Fruit fly (Drosophila melanogaster) whole organism, adult: Measurements from ENCODE around the gene CG32483.
A peak's percentile ranks its signal among the peaks of the same experiment; 100 is the strongest.

Experiments used
- CG11617 ChIP-seq: fragments of 200-800 bp; sonication (Bioruptor generic); optimal IDR thresholded peaks from 2 replicates; lab custom pipeline; 2017; ENCODE audit warnings: mild to moderate bottlenecking, missing biosample characterization, missing genetic modification reagents, missing genetic modification characterization
- CG12768 ChIP-seq: fragments of 200-800 bp; sonication (Bioruptor generic); optimal IDR thresholded peaks from 2 replicates; lab custom pipeline; 2017; ENCODE audit warnings: missing biosample characterization, missing genetic modification characterization, mild to moderate bottlenecking, moderate library complexity, missing genetic modification reagents
- CG14711 ChIP-seq: fragments of 200-800 bp; sonication (Bioruptor generic); optimal IDR thresholded peaks from 2 replicates; lab custom pipeline; 2018; ENCODE audit warnings: missing biosample characterization, mild to moderate bottlenecking, missing genetic modification characterization, moderate library complexity
- CG1620 ChIP-seq: fragments of 200-800 bp; sonication (Bioruptor generic); optimal IDR thresholded peaks from 2 replicates; lab custom pipeline; 2016; ENCODE audit warnings: missing biosample characterization, missing genetic modification characterization
- CG33017 ChIP-seq: fragments of 200-800 bp; sonication (Bioruptor generic); optimal IDR thresholded peaks from 2 replicates; lab custom pipeline; 2018; ENCODE audit warnings: missing biosample characterization, mild to moderate bottlenecking, missing genetic modification characterization, moderate library complexity
- CG7045 ChIP-seq: fragments of 200-800 bp; sonication (Bioruptor generic); optimal IDR thresholded peaks from 2 replicates; lab custom pipeline; 2017; ENCODE audit warnings: missing biosample characterization, mild to moderate bottlenecking, missing genetic modification characterization
- CG7101 ChIP-seq: fragments of 200-800 bp; sonication (Bioruptor generic); optimal IDR thresholded peaks from 2 replicates; lab custom pipeline; 2018; ENCODE audit warnings: missing biosample characterization, mild to moderate bottlenecking, missing genetic modification characterization, moderate library complexity
- Clk ChIP-seq: fragments of 200-800 bp; sonication (Bioruptor generic); optimal IDR thresholded peaks from 2 replicates; lab custom pipeline; 2017; ENCODE audit warnings: missing biosample characterization, missing genetic modification characterization
- Crg-1 ChIP-seq: fragments of 200-800 bp; sonication (Bioruptor generic); optimal IDR thresholded peaks from 2 replicates; lab custom pipeline; 2016; ENCODE audit warnings: missing biosample characterization, missing genetic modification characterization
- Hr96 ChIP-seq: fragments of 200-800 bp; sonication (Bioruptor generic); optimal IDR thresholded peaks from 2 replicates; lab custom pipeline; 2016; ENCODE audit warnings: missing biosample characterization, missing genetic modification characterization
- Mnt ChIP-seq: fragments of 200-800 bp; sonication (Bioruptor generic); optimal IDR thresholded peaks from 2 replicates; lab custom pipeline; 2016; ENCODE audit warnings: missing biosample characterization, mild to moderate bottlenecking, missing genetic modification characterization
- bab1 ChIP-seq: fragments of 200-800 bp; sonication (Bioruptor generic); optimal IDR thresholded peaks from 3 replicates; lab custom pipeline; 2019; ENCODE audit warnings: missing biosample characterization, mild to moderate bottlenecking, missing genetic modification characterization, moderate library complexity
- cic ChIP-seq: fragments of 200-800 bp; sonication (Bioruptor generic); optimal IDR thresholded peaks from 2 replicates; lab custom pipeline; 2017; ENCODE audit warnings: missing biosample characterization, mild to moderate bottlenecking, missing genetic modification characterization, moderate library complexity
- cnc ChIP-seq, 2 experiments: fragments of >200 bp; optimal IDR thresholded peaks; 2 replicates each; lab custom pipeline; 2017
- kay ChIP-seq: fragments of 200-800 bp; sonication (Bioruptor generic); peaks from one replicate; lab custom pipeline; 2016; ENCODE audit warnings: missing biosample characterization, missing genetic modification characterization, borderline replicate concordance
- ovo ChIP-seq: fragments of 200-800 bp; sonication (Bioruptor generic); optimal IDR thresholded peaks from 2 replicates; lab custom pipeline; 2016; ENCODE audit warnings: missing biosample characterization, missing genetic modification characterization
- pad ChIP-seq: fragments of 200-800 bp; sonication (Bioruptor generic); optimal IDR thresholded peaks from 3 replicates; lab custom pipeline; 2017; ENCODE audit warnings: missing biosample characterization, missing genetic modification characterization, mild to moderate bottlenecking, moderate library complexity, missing genetic modification reagents
- tj ChIP-seq: fragments of 200-800 bp; sonication (Bioruptor generic); optimal IDR thresholded peaks from 3 replicates; lab custom pipeline; 2017; ENCODE audit warnings: missing biosample characterization, mild to moderate bottlenecking, missing genetic modification characterization, moderate library complexity
- toe ChIP-seq: fragments of 200-800 bp; sonication (Bioruptor generic); optimal IDR thresholded peaks from 2 replicates; lab custom pipeline; 2016; ENCODE audit warnings: missing biosample characterization, missing genetic modification characterization

The CG32483 gene

DNA sequence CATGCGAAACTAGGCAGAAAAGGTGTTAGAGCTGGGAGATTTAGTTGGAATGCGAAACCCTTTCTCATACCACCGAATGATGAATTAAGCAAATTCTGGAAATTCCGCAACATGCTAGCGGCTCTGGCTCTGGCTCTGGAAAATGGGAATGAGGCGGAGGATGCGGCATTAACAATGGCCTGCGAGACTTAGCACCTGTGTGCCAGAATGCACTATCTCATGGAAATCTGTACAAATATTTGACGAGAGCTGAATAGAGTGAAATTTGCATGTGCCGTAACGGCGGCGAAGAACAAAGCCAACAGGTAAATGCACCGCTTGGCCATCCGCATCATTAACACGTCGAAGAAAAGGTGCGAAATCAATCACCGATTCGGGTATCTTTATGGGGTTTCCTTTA, 45.4 kb upstream of the CG32483 start:
- TF ChIP-seq cic (no peak), CG12768 (GFP tag; lab: Kevin White, UChicago) (no peak), CG14711 (tag; lab: Kevin White, UChicago) (no peak), cnc (optimal IDR thresholded peaks at IDR 0.05; lab: Kevin White, UChicago) (no peak), CG7045 (no peak), bab1 (GFP tag; lab: Kevin White, UChicago) (no peak), toe (no peak)

DNA sequence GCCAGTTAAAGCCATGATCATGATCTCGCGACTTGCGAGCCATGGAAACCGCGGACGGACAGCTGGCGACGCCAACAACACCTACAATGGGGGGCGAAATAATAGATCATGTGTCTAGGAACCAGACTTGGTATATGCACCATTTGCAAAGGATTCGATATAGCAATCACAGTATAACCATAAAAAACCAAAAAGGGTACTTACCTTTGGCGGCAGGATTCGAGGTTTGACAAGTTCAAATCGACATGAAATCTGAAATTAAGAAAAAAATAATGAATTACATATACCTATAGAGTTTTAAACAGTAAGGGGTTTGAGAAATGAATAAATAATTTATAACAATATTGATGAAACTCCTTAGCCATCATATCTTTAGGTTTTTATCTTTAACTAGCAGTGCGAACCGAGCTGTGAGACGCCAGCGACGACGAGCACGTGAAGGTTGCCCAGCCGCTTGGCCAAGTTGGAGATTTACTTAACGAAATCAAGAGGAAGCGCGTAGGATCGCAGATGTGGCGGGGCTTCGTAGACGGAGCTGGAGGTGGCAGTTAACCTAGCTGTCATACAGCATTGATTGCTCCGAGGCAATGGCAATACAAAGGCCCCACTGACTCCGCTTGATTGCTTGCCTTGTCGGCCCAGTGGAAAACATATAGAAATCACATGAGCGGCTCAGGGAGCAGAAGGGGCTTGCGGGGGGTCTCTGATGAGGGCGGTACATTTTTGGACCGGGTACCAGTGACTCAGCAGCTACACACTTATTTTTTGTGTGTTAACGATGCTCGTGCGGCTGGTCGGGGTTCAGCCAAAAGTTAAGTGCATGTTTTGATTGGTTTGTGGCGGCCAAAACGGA, 44.2 kb upstream of the CG32483 start:
- no peak for TF ChIP-seq ovo
- no peak for TF ChIP-seq CG7101
- no peak for TF ChIP-seq Hr96 (GFP tag; lab: Kevin White, UChicago)
- TF ChIP-seq CG14711 (tag; lab: Kevin White, UChicago): no peak
- no peak for TF ChIP-seq CG33017 (tag; lab: Kevin White, UChicago)
- no peak for TF ChIP-seq CG12768 (GFP tag; lab: Kevin White, UChicago)
- no peak for TF ChIP-seq cnc (optimal IDR thresholded peaks at IDR 0.05; lab: Kevin White, UChicago)
- no peak for TF ChIP-seq cic
- no peak for TF ChIP-seq Clk
- TF ChIP-seq CG1620 (GFP tag; lab: Kevin White, UChicago): no peak
- TF ChIP-seq pad (GFP tag; lab: Kevin White, UChicago): no peak
- no peak for TF ChIP-seq Crg-1 (GFP tag; lab: Kevin White, UChicago)

DNA sequence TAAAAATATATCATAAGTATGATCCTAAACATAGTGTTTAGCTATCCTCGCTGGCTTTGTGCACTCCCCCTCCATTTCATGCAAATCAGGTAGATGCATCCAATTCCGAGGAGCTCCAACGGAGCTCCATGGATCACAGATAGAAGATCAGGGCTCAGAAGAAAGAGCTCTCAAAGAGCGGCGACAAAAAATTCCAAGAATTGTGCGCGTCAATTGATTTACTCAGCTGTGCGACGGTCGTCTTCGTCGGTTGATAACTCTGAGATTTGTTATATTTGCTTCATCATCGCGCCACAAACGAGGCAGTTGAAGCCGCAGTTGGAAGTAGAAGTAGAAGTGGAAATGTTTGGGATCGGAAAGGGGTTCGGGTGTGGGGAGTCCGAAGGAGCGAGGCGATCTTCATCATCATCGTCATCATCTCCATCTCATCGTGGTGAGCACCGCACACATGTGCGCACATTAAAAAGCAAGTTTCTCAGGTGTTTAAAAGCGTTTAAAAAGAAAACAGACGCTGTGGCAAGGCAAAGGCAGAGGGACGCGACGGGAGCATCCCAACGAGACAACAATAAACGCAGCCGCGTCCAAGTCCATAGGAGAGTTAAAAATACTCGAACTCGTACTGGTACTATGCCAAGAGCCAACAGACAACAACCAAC, 43.4 kb upstream of the CG32483 start:
- no peak for TF ChIP-seq pad (GFP tag; lab: Kevin White, UChicago)
- no peak for TF ChIP-seq Crg-1 (GFP tag; lab: Kevin White, UChicago)
- TF ChIP-seq tj (GFP tag; lab: Kevin White, UChicago): no peak
- TF ChIP-seq CG1620 (GFP tag; lab: Kevin White, UChicago): no peak
- no peak for TF ChIP-seq CG11617
- TF ChIP-seq cnc (optimal IDR thresholded peaks at IDR 0.05; lab: Kevin White, UChicago): no peak
- TF ChIP-seq ovo: no peak

DNA sequence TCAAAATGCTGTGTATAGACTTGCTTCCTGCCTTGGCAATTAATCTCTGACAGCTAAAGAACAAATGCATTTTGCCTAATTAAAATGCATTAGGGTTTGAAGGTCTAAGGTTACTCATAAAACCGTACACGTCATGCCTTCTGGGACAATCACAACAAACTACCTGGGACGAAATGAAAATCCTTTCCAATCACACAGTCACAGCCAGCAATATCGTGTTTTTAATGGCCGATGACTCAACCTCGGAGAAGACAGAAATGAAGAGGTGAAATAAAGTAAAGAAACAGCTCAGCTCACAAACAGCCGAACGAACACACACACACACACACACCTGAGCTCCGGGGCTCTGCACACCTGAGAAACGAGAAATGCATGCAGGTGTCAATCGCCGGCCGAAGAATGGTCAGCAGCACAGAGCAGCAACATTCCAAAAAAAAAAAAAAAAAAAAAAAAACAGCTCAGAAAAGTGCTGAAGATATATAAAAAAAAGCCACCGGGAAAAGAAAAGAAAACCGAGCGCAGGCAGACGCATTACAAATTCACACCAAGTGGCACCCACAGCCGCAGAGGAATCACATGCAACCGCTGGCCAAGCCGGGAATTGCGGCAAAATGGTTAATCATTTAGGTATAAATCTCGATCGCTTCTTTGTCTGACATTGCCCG, 42.5 kb upstream of the CG32483 start:
- TF ChIP-seq tj (GFP tag; lab: Kevin White, UChicago) (peak; percentile 68), CG33017 (tag; lab: Kevin White, UChicago) (no peak)

DNA sequence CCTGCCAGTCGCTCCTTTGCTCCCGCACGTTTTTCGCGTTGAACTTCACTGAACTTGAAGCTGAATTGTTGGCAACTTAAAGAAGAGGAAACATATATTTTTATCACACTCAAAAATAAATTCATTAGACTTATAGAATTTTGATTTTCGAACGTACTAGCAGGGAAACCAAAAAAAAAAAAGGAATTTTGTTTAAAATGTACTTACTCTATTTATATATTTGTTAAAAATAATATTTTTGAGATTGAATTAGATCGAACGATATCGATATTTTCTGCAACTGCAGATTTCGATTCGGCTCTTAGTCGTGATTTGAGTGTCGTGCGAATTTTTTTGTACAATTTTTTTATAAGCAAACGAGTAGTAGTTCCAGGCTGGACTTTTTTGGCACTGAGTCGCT, 41.6 kb upstream of the CG32483 start:
- TF ChIP-seq kay (GFP tag; lab: Kevin White, UChicago) (peak; percentile 20), bab1 (GFP tag; lab: Kevin White, UChicago) (no peak)

DNA sequence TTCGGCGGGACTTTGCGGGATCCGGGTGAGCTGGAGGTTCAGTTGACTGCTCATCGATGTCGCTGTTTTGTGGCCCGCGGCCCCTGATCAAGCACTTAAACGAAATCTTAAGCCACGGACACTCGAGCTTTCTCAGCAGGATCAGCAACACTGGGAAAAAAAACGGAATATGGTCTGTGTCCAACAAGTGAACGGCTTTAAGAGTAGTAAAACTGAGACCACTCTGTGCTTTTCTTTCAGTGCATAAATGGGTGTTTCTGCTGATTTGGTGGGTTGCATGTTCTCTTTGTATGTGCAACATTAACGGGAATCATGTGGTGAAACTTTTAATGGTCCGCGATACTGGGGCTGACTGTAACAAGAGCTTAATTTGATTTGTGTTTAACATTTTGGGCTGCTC, 39.5 kb upstream of the CG32483 start:
- no peak for TF ChIP-seq bab1 (GFP tag; lab: Kevin White, UChicago)
- TF ChIP-seq pad (GFP tag; lab: Kevin White, UChicago): no peak
- no peak for TF ChIP-seq Crg-1 (GFP tag; lab: Kevin White, UChicago)
- no peak for TF ChIP-seq cnc (optimal IDR thresholded peaks at IDR 0.05; lab: Kevin White, UChicago)
- TF ChIP-seq Hr96 (GFP tag; lab: Kevin White, UChicago): no peak
- no peak for TF ChIP-seq kay (GFP tag; lab: Kevin White, UChicago)
- no peak for TF ChIP-seq Clk
- TF ChIP-seq Mnt (GFP tag; lab: Kevin White, UChicago): no peak
- TF ChIP-seq CG7045: no peak
- TF ChIP-seq toe: no peak
- no peak for TF ChIP-seq ovo
- TF ChIP-seq tj (GFP tag; lab: Kevin White, UChicago): no peak
- TF ChIP-seq CG14711 (tag; lab: Kevin White, UChicago): no peak
- TF ChIP-seq cic: no peak
- TF ChIP-seq CG1620 (GFP tag; lab: Kevin White, UChicago): no peak

DNA sequence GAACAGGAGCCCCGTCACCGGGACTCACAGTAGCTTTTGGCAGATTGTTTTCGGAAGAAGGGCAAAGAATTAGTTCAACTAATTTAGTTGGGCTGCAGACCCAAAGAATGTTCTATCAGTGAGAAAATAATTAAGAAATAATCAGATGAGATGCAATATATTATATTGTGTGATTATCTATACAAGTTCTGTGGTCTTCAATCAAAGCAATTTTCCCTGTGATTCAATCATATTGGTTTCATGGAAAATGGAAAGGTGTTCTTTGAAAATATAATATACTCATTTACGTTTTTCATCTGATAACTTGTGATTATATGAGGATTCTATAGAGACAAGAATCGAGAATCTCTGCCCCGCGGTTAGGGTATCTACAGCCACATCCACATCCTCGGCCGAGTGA, 38.7 kb upstream of the CG32483 start:
- TF ChIP-seq Clk (no peak), Hr96 (GFP tag; lab: Kevin White, UChicago) (no peak), CG33017 (tag; lab: Kevin White, UChicago) (no peak), toe (no peak), CG11617 (no peak), tj (GFP tag; lab: Kevin White, UChicago) (no peak), ovo (no peak), CG7045 (no peak), cnc (optimal IDR thresholded peaks at IDR 0.05; lab: Kevin White, UChicago) (no peak)
